Fruit fly (Drosophila melanogaster): Measurements from ENCODE around the gene ATP7.

ATP7 gene

DNA sequence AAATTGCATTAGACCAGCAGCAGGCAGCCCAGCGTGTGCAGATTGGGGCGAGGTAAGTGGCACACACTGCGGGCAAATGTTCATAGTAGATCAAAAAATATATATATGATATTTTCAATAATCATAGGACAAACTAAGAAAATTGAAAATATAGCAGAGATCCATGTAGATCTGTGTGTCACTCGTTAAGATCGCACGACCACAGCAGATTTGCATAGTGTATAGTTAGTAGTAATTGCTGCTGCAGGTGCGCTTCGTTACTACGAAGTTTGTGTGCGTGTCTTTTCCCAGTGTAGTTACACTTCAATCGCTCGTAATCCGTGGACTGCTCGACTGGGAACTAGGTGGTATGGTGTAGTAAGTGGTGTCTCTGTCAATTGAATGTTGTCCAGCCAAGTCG lies 22.3 kb downstream of the ATP7 start, which contains the start of gene CG10352:
Gene CG10352 (minus strand): TSS at position 4 of the 400 bp plus-strand sequence.
- TF ChIP-seq h (optimal IDR thresholded peaks at IDR 0.05) (no peak), insv (optimal IDR thresholded peaks at IDR 0.05) (no peak), psq (optimal IDR thresholded peaks at IDR 0.05) (no peak), Sin3A (optimal IDR thresholded peaks at IDR 0.05) (no peak), Myc (optimal IDR thresholded peaks at IDR 0.05) (no peak), ttk (optimal IDR thresholded peaks at IDR 0.05) (no peak)

DNA sequence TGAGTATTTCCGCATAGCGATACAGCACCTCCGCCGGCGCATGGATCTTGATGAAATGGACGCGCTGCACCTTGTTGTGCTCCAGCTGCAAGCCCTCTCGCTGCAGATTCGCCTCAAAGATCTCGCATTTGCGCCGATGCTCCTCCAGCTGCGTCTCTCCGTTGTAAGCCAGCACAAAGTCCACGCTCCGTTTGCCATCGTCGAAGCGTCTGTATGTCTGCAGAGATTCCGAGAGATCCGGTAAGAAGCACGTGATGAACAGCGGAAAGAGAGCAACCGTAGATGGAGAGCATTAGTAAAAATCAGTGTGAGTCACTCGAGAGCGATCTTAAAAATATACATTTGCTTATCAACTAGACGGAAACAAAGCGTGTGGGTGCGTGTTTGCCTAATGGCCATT lies 26.9 kb downstream of the ATP7 start:
- TF ChIP-seq insv (optimal IDR thresholded peaks at IDR 0.05): no peak
- no peak for TF ChIP-seq Sin3A (optimal IDR thresholded peaks at IDR 0.05)
- TF ChIP-seq psq (optimal IDR thresholded peaks at IDR 0.05): no peak
- TF ChIP-seq ttk (optimal IDR thresholded peaks at IDR 0.05): no peak

DNA sequence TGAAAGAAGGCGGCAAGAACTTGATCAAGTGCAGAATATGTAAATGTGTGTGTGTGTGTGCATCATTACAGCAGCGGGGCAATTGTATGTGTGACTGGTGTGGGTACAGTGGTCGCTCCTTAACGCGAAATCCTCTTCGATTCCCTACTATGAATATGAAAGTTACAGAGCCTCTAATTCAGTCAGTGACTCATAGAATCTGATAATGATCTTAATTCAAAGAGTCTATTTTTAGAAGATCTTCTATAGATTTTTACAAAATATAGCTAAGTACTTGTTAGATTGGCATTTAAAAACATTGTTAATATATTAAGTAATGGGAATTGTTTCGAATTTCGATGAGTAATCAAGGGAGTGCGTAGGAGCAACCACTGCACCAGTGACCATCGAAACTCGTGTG lies 27.6 kb downstream of the ATP7 start:
- TF ChIP-seq Sin3A (optimal IDR thresholded peaks at IDR 0.05) (no peak), h (optimal IDR thresholded peaks at IDR 0.05) (no peak), insv (optimal IDR thresholded peaks at IDR 0.05) (no peak), ttk (optimal IDR thresholded peaks at IDR 0.05) (no peak), psq (optimal IDR thresholded peaks at IDR 0.05) (no peak), Myc (optimal IDR thresholded peaks at IDR 0.05) (no peak)

DNA sequence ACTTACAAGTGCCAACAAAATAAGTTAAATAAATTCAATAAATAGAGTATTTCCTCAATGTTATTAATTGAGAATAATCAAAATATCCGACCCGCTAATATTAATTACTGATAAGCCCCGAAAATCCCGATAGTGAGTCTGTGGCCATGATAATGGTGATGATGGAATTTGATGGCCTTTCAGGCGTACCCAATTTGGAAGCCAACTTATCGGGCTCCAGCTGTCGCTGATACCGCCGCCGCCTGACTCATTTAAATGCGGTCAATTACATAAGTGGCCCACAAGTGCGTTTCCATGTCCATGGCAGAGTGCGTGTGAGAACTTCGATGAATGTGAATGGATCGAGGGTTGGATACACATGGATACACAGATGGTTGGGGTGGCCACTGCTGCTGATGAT lies 29.3 kb downstream of the ATP7 start:
- TF ChIP-seq insv (optimal IDR thresholded peaks at IDR 0.05): no peak
- no peak for TF ChIP-seq psq (optimal IDR thresholded peaks at IDR 0.05)
- no peak for TF ChIP-seq Sin3A (optimal IDR thresholded peaks at IDR 0.05)
- no peak for TF ChIP-seq Myc (optimal IDR thresholded peaks at IDR 0.05)
- no peak for TF ChIP-seq ttk (optimal IDR thresholded peaks at IDR 0.05)

DNA sequence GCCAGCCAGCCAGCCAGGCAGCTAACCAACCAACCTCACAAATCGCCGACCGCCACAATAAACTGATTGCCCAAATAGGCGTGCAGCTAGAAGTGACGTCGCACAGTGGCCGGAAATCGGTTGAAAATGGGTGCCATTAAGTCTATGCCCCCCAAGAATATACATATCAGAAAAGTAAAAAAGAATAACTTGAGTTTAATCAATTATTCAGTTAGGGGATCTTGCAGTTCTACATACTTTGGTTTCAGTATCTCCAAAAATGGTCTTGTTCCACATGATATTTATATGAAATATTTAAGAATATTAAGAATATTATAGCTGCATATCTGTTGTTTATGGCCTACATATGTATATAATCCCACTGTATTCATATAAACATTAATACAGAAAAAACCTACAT lies 30.5 kb downstream of the ATP7 start:
- TF ChIP-seq ttk (optimal IDR thresholded peaks at IDR 0.05): no peak
- TF ChIP-seq Sin3A (optimal IDR thresholded peaks at IDR 0.05): no peak
- no peak for TF ChIP-seq psq (optimal IDR thresholded peaks at IDR 0.05)
- no peak for TF ChIP-seq insv (optimal IDR thresholded peaks at IDR 0.05)
- no peak for TF ChIP-seq h (optimal IDR thresholded peaks at IDR 0.05)
- no peak for TF ChIP-seq Myc (optimal IDR thresholded peaks at IDR 0.05)

DNA sequence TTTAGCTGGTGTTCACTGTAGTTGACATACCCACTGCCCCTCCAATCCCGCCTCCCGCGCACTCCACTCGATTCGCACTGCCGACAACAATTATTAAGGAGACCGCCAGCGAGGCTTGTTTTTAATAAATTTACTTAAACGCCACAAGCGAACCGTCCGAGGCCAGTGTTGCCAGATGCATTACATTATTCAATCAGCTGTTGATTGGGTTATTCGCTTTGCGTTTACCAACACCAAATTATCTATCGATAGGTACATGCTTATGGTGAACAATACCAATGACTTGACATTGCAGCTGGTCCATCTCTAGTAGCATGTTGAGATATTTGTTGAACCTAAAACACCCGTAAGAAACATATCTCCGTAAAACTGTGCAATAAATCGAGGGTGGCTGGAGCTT lies 32.2 kb downstream of the ATP7 start, which contains the start of the genes CG10353 and SelG:
Gene CG10353 (minus strand): TSS at position 187 of the 400 bp plus-strand sequence.
Gene SelG (plus strand): TSS at position 309 of the 400 bp plus-strand sequence.
- TF ChIP-seq h (optimal IDR thresholded peaks at IDR 0.05): no peak

DNA sequence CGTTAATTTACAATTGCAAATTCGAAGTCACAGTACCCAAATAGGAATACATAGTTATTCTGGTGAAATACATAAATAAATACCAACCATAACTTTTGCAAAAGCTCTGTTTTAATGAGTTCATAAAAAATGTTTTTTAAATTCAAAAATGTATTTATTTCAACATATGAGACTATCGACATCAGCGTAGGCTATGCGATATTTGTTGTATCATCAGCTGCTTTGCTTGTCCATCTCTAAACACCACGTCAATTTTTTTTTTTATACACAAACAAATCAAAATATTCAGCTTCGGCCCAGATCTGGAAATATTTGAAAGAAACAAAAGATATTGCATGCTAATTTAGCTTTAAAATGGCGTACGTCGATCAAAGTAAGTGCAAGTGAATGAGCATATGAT lies 33.3 kb downstream of the ATP7 start, which contains the start of gene CG1840:
Gene CG1840 (plus strand): TSS at position 211 of the 400 bp plus-strand sequence.
- TF ChIP-seq Myc (optimal IDR thresholded peaks at IDR 0.05): no peak
- no peak for TF ChIP-seq Sin3A (optimal IDR thresholded peaks at IDR 0.05)
- no peak for TF ChIP-seq ttk (optimal IDR thresholded peaks at IDR 0.05)
- TF ChIP-seq h (optimal IDR thresholded peaks at IDR 0.05): no peak
- TF ChIP-seq psq (optimal IDR thresholded peaks at IDR 0.05): no peak
- TF ChIP-seq insv (optimal IDR thresholded peaks at IDR 0.05): no peak

DNA sequence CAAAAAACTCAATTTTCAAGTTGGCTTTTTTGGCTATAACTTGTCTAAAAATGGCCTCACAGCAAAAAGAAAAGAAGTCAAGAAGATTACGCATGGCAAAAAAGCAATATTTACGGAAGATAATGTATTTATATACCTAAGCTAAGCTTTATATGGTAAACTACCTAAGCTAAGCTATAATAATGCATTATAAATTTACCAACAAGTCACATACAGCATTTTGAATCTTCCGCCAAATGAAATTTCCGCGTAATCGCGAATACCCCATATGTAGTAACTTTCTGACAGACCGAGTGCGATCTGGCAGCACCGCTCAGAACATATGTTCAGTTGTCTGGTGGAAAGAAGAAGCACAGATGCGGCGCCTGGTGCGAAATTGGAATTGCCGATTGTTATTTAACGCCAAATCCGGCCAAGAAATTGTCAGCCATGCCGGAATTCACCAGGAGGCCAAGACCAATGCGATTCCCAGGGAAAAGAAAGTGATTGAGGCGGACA lies 36.9 kb downstream of the ATP7 start, which contains the start of gene sicily:
Gene sicily (plus strand): TSS at position 51 of the 498 bp plus-strand sequence.
- no peak for TF ChIP-seq h (optimal IDR thresholded peaks at IDR 0.05)
- no peak for TF ChIP-seq Sin3A (optimal IDR thresholded peaks at IDR 0.05)

DNA sequence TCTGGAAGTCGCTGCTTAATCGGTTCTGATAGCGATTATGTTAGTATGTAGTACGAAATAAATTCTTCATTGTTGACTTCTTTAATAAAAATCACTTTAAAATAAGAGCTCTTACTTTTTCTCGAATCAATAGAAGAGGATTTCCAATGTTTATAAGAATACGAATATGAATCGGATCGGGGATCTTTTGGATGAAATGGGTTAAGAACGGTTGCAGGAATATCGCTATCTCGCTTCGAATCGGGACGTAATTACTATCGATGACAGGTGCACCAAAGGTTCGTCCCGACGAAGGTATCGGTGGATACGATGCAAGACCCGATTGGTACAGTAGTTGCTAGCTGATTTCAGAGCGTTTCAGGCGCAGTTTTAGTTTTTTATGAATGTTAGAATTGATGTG lies 38.8 kb downstream of the ATP7 start, which contains the start of gene wisp:
Gene wisp (plus strand): TSS at position 301 of the 400 bp plus-strand sequence.
- TF ChIP-seq Myc (optimal IDR thresholded peaks at IDR 0.05): no peak

DNA sequence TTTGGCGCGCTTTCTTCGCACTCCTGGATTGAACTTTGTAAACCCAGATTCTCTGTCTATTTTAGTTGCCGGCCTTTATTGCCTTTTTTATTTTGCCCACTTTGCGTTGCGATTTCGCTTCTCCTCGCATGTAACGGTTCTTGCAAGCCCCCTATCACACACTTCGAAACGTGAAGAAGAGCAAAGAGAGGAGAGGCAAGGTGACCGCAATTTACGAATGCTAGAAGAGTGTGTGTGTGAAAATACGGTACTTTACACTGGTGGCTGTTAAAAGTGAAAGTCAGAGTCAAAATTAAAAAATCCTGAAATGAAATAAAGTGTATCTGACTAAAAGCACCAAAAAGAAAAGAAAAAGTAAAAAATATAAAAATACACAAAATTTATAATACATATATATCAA lies 39.4 kb downstream of the ATP7 start:
- TF ChIP-seq h (optimal IDR thresholded peaks at IDR 0.05): no peak
- no peak for TF ChIP-seq psq (optimal IDR thresholded peaks at IDR 0.05)
- no peak for TF ChIP-seq insv (optimal IDR thresholded peaks at IDR 0.05)
- TF ChIP-seq Myc (optimal IDR thresholded peaks at IDR 0.05): no peak

DNA sequence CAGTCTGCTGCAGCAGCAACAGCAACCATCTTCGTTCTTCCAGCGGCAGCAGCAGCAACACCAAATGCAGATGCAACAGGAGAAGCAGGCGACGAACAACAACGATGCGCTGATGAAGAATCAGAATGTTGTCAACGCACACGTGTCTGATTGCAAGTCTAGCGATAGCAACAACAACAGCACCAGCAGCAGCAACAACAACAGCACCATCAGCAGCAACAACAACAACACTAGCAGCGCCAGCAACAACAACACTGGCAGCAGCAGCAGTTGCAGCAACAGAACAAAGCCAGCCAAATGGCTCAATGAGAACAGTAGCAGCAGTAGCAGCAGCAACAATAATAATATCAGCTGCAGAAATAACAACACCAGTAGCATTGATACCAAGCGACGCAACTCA lies 40.3 kb downstream of the ATP7 start:
- no peak for TF ChIP-seq h (optimal IDR thresholded peaks at IDR 0.05)

DNA sequence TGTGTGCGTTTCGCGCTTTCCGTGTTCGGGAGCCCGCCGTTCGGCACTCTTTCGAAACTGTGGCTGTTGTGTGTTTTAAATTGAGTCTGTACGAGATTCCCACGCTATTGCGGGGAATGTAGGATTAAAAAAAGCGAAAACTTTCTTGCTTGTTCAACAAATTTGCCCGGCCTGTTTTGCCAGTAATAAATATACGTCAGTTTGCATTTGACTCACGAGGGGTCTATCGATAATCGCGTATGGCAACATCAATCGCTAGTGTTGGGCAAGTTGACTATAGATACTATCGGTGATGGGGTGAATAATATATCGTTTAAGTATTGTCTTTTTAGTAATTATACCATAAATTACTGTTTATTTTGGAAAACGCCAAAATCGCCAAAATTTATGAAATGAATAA lies 50.3 kb downstream of the ATP7 start, which contains the start of gene Upf1:
Gene Upf1 (minus strand): TSS at position 228 of the 400 bp plus-strand sequence.
- no peak for TF ChIP-seq Sin3A (optimal IDR thresholded peaks at IDR 0.05)
- TF ChIP-seq psq (optimal IDR thresholded peaks at IDR 0.05): no peak
- no peak for TF ChIP-seq h (optimal IDR thresholded peaks at IDR 0.05)
- TF ChIP-seq insv (optimal IDR thresholded peaks at IDR 0.05): no peak
- no peak for TF ChIP-seq ttk (optimal IDR thresholded peaks at IDR 0.05)

DNA sequence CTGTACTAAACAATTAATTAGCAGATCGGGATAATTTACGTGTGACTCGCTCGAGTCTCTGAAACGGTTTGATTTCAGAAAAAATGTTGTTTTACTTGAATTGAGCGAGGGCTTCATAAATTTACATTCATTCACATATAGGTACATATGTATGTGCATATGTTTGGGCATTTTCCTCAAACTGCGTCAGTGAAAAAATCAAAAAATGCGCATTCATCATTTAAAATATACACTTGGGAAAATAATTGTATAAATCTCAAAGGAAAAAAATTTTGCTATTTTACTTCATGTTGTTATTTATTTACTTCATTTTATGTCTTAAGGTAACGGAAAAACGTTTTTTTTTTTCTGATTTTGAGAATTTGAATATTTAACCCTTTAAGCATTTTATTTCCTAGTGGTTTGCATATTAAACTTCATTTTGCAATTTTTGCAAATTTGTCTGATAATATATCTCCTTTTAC lies 52.0 kb downstream of the ATP7 start, which contains the start of gene CG43156:
Gene CG43156 (minus strand): TSS at position 51 of the 464 bp plus-strand sequence.
- no peak for TF ChIP-seq psq (optimal IDR thresholded peaks at IDR 0.05)
- no peak for TF ChIP-seq insv (optimal IDR thresholded peaks at IDR 0.05)
- no peak for TF ChIP-seq h (optimal IDR thresholded peaks at IDR 0.05)
- TF ChIP-seq ttk (optimal IDR thresholded peaks at IDR 0.05): no peak
- TF ChIP-seq Sin3A (optimal IDR thresholded peaks at IDR 0.05): no peak
- no peak for TF ChIP-seq Myc (optimal IDR thresholded peaks at IDR 0.05)

DNA sequence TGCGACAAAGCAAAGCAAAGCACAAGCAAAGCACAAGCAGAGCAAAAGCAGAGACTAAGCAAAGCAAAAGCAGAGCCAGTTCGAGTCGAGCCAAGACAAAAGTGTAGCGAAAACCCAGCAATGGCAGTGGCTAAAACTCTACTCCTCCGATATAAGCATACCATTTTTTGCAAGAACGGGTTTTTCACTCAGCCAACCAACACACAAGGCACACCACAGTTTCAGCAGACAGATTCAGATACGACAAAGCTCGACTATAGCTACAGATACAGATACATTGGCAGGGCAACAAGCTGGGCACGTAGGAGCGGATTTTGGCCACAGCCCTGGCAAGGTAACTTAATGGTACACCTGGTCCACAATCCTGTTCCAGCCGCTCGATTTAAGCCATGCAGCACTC lies 58.8 kb downstream of the ATP7 start:
- TF ChIP-seq insv (optimal IDR thresholded peaks at IDR 0.05): no peak
- no peak for TF ChIP-seq Sin3A (optimal IDR thresholded peaks at IDR 0.05)
- TF ChIP-seq h (optimal IDR thresholded peaks at IDR 0.05): no peak
- TF ChIP-seq Myc (optimal IDR thresholded peaks at IDR 0.05): no peak
- no peak for TF ChIP-seq psq (optimal IDR thresholded peaks at IDR 0.05)
- no peak for TF ChIP-seq ttk (optimal IDR thresholded peaks at IDR 0.05)
